Worm (Caenorhabditis elegans): ENCODE results near the gene wrt-6.

ce11 chrX:3444514-3444913, 35.5 kb upstream of the wrt-6 start, which contains the start of gene ZK813.7:
- TF ChIP-seq unc-39 (tag; optimal IDR thresholded peaks at IDR 0.05) (no peak), nhr-237 (tag; optimal IDR thresholded peaks at IDR 0.05) (no peak), egl-27 (tag; optimal IDR thresholded peaks at IDR 0.05) (no peak), lsy-2 (tag; optimal IDR thresholded peaks at IDR 0.05) (no peak), mdl-1 (tag; optimal IDR thresholded peaks at IDR 0.05) (no peak), nhr-11 (tag; optimal IDR thresholded peaks at IDR 0.05) (no peak), F13H6.1 (tag; optimal IDR thresholded peaks at IDR 0.05) (no peak), peb-1 (tag; optimal IDR thresholded peaks at IDR 0.05) (no peak), mbf-1 (tag; optimal IDR thresholded peaks at IDR 0.05) (no peak), blmp-1 (tag; optimal IDR thresholded peaks at IDR 0.05; ENCODE audit: insufficient read depth) (no peak), crh-2 (tag; optimal IDR thresholded peaks at IDR 0.05) (no peak), ama-1 (optimal IDR thresholded peaks at IDR 0.05) (no peak)

All from whole organism, L2 larva.